Worm (Caenorhabditis elegans) whole organism, L2 larva: ENCODE measurements around the gene str-204.

Experiments used
- R02D3.7 ChIP-seq: fragments of 150-350 bp; optimal IDR thresholded peaks from 2 replicates; lab custom pipeline; 2014; ENCODE audit warnings: missing biosample characterization, missing genetic modification characterization
- Y55F3AM.14 ChIP-seq: fragments of 200-800 bp; sonication (Bioruptor generic); optimal IDR thresholded peaks from 2 replicates; lab custom pipeline; 2018; ENCODE audit warnings: mild to moderate bottlenecking, missing genetic modification characterization, missing compliant biosample characterization
- ceh-82 ChIP-seq: fragments of 150-350 bp; optimal IDR thresholded peaks from 2 replicates; lab custom pipeline; 2014; ENCODE audit warnings: missing biosample characterization, missing genetic modification characterization
- elt-1 ChIP-seq: fragments of 150-350 bp; optimal IDR thresholded peaks from 2 replicates; lab custom pipeline; 2014; ENCODE audit warnings: missing biosample characterization, missing genetic modification characterization
- lin-39 ChIP-seq: fragments of 150-350 bp; optimal IDR thresholded peaks from 2 replicates; lab custom pipeline; 2014; ENCODE audit warnings: missing biosample characterization, missing genetic modification reagents, missing genetic modification characterization
- skn-1 ChIP-seq: sonication (generic microtip); optimal IDR thresholded peaks from 2 replicates; lab custom pipeline; 2017; ENCODE audit warnings: missing biosample characterization, missing genetic modification characterization
- zag-1 ChIP-seq: fragments of 150-350 bp; optimal IDR thresholded peaks from 2 replicates; lab custom pipeline; 2014; ENCODE audit warnings: missing biosample characterization, missing genetic modification characterization

DNA sequence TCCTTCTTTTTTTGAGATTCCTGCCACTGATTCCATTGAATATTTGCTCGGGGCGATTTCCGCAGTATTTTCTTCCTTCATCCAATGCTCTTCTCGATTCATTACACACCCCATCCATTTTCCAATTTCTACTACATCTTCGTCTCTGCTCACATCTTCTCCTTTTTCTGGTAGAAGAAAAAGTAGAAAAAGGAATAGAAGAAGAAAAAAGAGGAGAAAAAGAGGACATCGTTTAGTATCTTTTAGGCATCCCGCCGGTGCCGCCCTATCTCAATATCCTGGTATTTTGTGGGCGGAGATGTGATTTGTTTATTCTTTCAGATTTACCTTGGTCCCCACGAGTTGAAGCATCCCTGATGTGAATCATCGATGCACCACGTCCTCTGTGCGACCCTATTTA, 15.7 kb downstream of the str-204 start, which contains the start of gene lgc-39:
- TF ChIP-seq elt-1 (tag; lab: Kevin White, UChicago) (no peak), ceh-82 (no peak), skn-1 (tag; lab: Kevin White, UChicago) (no peak), lin-39 (no peak), R02D3.7 (no peak), zag-1 (no peak), Y55F3AM.14 (GFP tag; lab: Kevin White, UChicago) (no peak)
